Worm (Caenorhabditis elegans) whole organism, late embryonic: ENCODE measurements around the gene zip-7.

Source experiments
- C38D4.7 ChIP-seq: fragments of 200-800 bp; sonication (Bioruptor generic); optimal IDR thresholded peaks from 2 replicates; lab custom pipeline; 2018; ENCODE audit warnings: mild to moderate bottlenecking, missing genetic modification characterization, moderate library complexity, missing compliant biosample characterization
- ama-1 ChIP-seq: fragments of 150-350 bp; optimal IDR thresholded peaks from 2 replicates; lab custom pipeline; 2014
- hlh-6 ChIP-seq: sonication (generic microtip); optimal IDR thresholded peaks from 2 replicates; lab custom pipeline; 2016; ENCODE audit warnings: missing genotype, missing genetic modification characterization, missing compliant biosample characterization
- mec-3 ChIP-seq: sonication (generic microtip); optimal IDR thresholded peaks from 2 replicates; lab custom pipeline; 2016; ENCODE audit warnings: borderline replicate concordance, missing genetic modification characterization, missing compliant biosample characterization
- nhr-11 ChIP-seq: fragments of 150-350 bp; optimal IDR thresholded peaks from 2 replicates; lab custom pipeline; 2014; ENCODE audit warnings: missing biosample characterization, missing genetic modification characterization
- pha-4 ChIP-seq: fragments of 150-350 bp; optimal IDR thresholded peaks from 2 replicates; lab custom pipeline; 2018; ENCODE audit warnings: missing biosample characterization, missing genetic modification reagents, missing genetic modification characterization
- unc-55 ChIP-seq: sonication (generic microtip); optimal IDR thresholded peaks from 2 replicates; lab custom pipeline; 2017; ENCODE audit warnings: missing biosample characterization, missing genetic modification reagents, missing genetic modification characterization

ce11 chrIV:16482790-16483189 is 22.7 kb downstream of the zip-7 start:
- TF ChIP-seq unc-55 (GFP tag; lab: Kevin White, UChicago) = no peak
- TF ChIP-seq ama-1 (lab: Kevin White, UChicago) = peak; percentile 41
- TF ChIP-seq pha-4 (tag; lab: Kevin White, UChicago) = no peak
- no peak for TF ChIP-seq mec-3 (tag; lab: Kevin White, UChicago)
- no peak for TF ChIP-seq hlh-6
- TF ChIP-seq nhr-11 (tag; lab: Kevin White, UChicago) = no peak
- no peak for TF ChIP-seq C38D4.7 (GFP tag; lab: Kevin White, UChicago)
